Worm (Caenorhabditis elegans) whole organism, L1 larva: ENCODE results near the gene cyh-1.

ENCODE experiments used
- C16A3.4 ChIP-seq: fragments of 150-350 bp; optimal IDR thresholded peaks from 2 replicates; lab custom pipeline; 2014; ENCODE audit warnings: missing biosample characterization, missing genetic modification characterization
- Y116A8C.19 ChIP-seq: sonication (generic microtip); optimal IDR thresholded peaks from 2 replicates; lab custom pipeline; 2016; ENCODE audit warnings: missing compliant biosample characterization, missing genetic modification characterization, borderline replicate concordance
- aha-1 ChIP-seq: fragments of 150-350 bp; optimal IDR thresholded peaks from 2 replicates; lab custom pipeline; 2014; ENCODE audit warnings: missing biosample characterization, missing genetic modification characterization
- alr-1 ChIP-seq: fragments of 200-800 bp; sonication (Bioruptor generic); optimal IDR thresholded peaks from 2 replicates; lab custom pipeline; 2018; ENCODE audit warnings: borderline replicate concordance, mild to moderate bottlenecking, missing genetic modification characterization, missing compliant biosample characterization
- blmp-1 ChIP-seq: fragments of 150-350 bp; optimal IDR thresholded peaks from 2 replicates; lab custom pipeline; 2014; ENCODE audit warnings: missing biosample characterization, missing genetic modification characterization
- ceh-82 ChIP-seq, 3 experiments: fragments of 150-350 bp in 1 of 3; sonication (generic microtip) in 2 of 3; optimal IDR thresholded peaks; 2 replicates each; lab custom pipeline; 2014 to 2017; ENCODE audit warnings: missing biosample characterization in 3 of 3, missing genetic modification characterization in 3 of 3
- dpl-1 ChIP-seq, 3 experiments: fragments of 150-350 bp in 2 of 3; sonication (generic microtip) in 1 of 3; optimal IDR thresholded peaks; 2 replicates each; lab custom pipeline; 2014 to 2017; ENCODE audit warnings: missing biosample characterization in 3 of 3, missing genetic modification characterization in 3 of 3, missing genetic modification reagents in 3 of 3
- dsc-1 ChIP-seq: sonication (generic microtip); optimal IDR thresholded peaks from 2 replicates; lab custom pipeline; 2016; ENCODE audit warnings: mild to moderate bottlenecking, missing genetic modification characterization, missing compliant biosample characterization
- efl-1 ChIP-seq, 4 experiments: fragments of 150-350 bp; optimal IDR thresholded peaks in 3 of 4; peaks in 1 of 4; 1 replicate in 1 of 4; 2 replicates in 3 of 4; lab custom pipeline; 2014; ENCODE audit warnings: missing biosample characterization in 2 of 4, missing genetic modification characterization in 2 of 4, missing genetic modification reagents in 2 of 4
- efl-3 ChIP-seq: fragments of 200-800 bp; sonication (Bioruptor generic); optimal IDR thresholded peaks from 2 replicates; lab custom pipeline; 2018; ENCODE audit warnings: mild to moderate bottlenecking, missing genetic modification characterization, missing compliant biosample characterization
- egl-13 ChIP-seq: sonication (generic microtip); optimal IDR thresholded peaks from 2 replicates; lab custom pipeline; 2016; ENCODE audit warnings: missing genotype, missing genetic modification reagents, missing genetic modification characterization, missing compliant biosample characterization
- ets-5 ChIP-seq: fragments of 200-800 bp; sonication (Bioruptor generic); IDR thresholded peaks from 2 replicates; pipeline ENCODE4 v1.3.6; 2022; ENCODE audit warnings: missing genetic modification characterization, missing compliant biosample characterization
- fkh-10 ChIP-seq: sonication (generic microtip); optimal IDR thresholded peaks from 2 replicates; lab custom pipeline; 2017; ENCODE audit warnings: missing biosample characterization, missing genetic modification reagents, missing genetic modification characterization
- fkh-8 ChIP-seq: sonication (generic microtip); optimal IDR thresholded peaks from 2 replicates; lab custom pipeline; 2016; ENCODE audit warnings: mild to moderate bottlenecking, missing genetic modification characterization, missing compliant biosample characterization
- fos-1 ChIP-seq: fragments of 150-350 bp; optimal IDR thresholded peaks from 2 replicates; lab custom pipeline; 2014; ENCODE audit warnings: missing biosample characterization, missing genetic modification characterization
- grh-1 ChIP-seq: fragments of 200-800 bp; sonication (Bioruptor generic); IDR thresholded peaks from 2 replicates; pipeline ENCODE4 v1.3.6; 2022; ENCODE audit warnings: missing genetic modification reagents, missing genetic modification characterization, missing compliant biosample characterization
- hlh-17 ChIP-seq: fragments of 200-800 bp; sonication (Bioruptor generic); optimal IDR thresholded peaks from 2 replicates; lab custom pipeline; 2018; ENCODE audit warnings: missing genetic modification characterization, mild to moderate bottlenecking, missing compliant biosample characterization, moderate library complexity, borderline replicate concordance
- hpl-2 ChIP-seq: fragments of 150-350 bp; optimal IDR thresholded peaks from 2 replicates; lab custom pipeline; 2014; ENCODE audit warnings: missing biosample characterization, missing genetic modification reagents, missing genetic modification characterization
- irx-1 ChIP-seq: sonication (generic microtip); optimal IDR thresholded peaks from 2 replicates; lab custom pipeline; 2016; ENCODE audit warnings: missing genetic modification characterization, missing compliant biosample characterization
- isw-1 ChIP-seq: fragments of 200-800 bp; sonication (Bioruptor generic); IDR thresholded peaks from 2 replicates; pipeline ENCODE4 v1.3.6; 2022; ENCODE audit warnings: missing genetic modification characterization, missing compliant biosample characterization
- jun-1 ChIP-seq: fragments of 150-350 bp; optimal IDR thresholded peaks from 2 replicates; lab custom pipeline; 2014; ENCODE audit warnings: missing biosample characterization, missing genetic modification reagents, missing genetic modification characterization
- lin-15B ChIP-seq: fragments of 150-350 bp; sonication (generic microtip); optimal IDR thresholded peaks from 3 replicates; lab custom pipeline; 2014; ENCODE audit warnings: missing biosample characterization, missing genetic modification characterization
- lin-35 ChIP-seq, 2 experiments: fragments of 150-350 bp; optimal IDR thresholded peaks; 2 replicates each; lab custom pipeline; 2014; ENCODE audit warnings: missing biosample characterization in 2 of 2, missing genetic modification characterization in 2 of 2, missing genetic modification reagents in 2 of 2
- lin-39 ChIP-seq: fragments of 150-350 bp; optimal IDR thresholded peaks from 2 replicates; lab custom pipeline; 2014; ENCODE audit warnings: missing biosample characterization, missing genetic modification reagents, missing genetic modification characterization
- lsy-2 ChIP-seq, 2 experiments: fragments of 150-350 bp; optimal IDR thresholded peaks; 2 replicates each; lab custom pipeline; 2014; ENCODE audit warnings: missing biosample characterization in 2 of 2, missing genetic modification characterization in 2 of 2
- mab-9 ChIP-seq: fragments of 200-800 bp; sonication (Bioruptor generic); IDR thresholded peaks from 2 replicates; pipeline ENCODE4 v1.3.6; 2022; ENCODE audit warnings: missing genetic modification reagents, missing genetic modification characterization, missing compliant biosample characterization
- mef-2 ChIP-seq: fragments of 150-350 bp; optimal IDR thresholded peaks from 2 replicates; lab custom pipeline; 2014; ENCODE audit warnings: missing biosample characterization, missing genetic modification characterization
- mep-1 ChIP-seq: fragments of 150-350 bp; optimal IDR thresholded peaks from 2 replicates; lab custom pipeline; 2014; ENCODE audit warnings: missing biosample characterization, missing genetic modification characterization
- nhr-11 ChIP-seq: fragments of 150-350 bp; optimal IDR thresholded peaks from 2 replicates; lab custom pipeline; 2014; ENCODE audit warnings: missing biosample characterization, missing genetic modification characterization
- nhr-12 ChIP-seq: sonication (generic microtip); optimal IDR thresholded peaks from 2 replicates; lab custom pipeline; 2017; ENCODE audit warnings: missing biosample characterization, missing genetic modification characterization
- nhr-19 ChIP-seq: fragments of 200-800 bp; sonication (Bioruptor generic); conservative IDR thresholded peaks from 2 replicates; pipeline ENCODE4 v1.3.6; 2022; ENCODE audit warnings: missing genetic modification characterization, missing compliant biosample characterization
- nhr-20 ChIP-seq: sonication (generic microtip); optimal IDR thresholded peaks from 2 replicates; lab custom pipeline; 2016; ENCODE audit warnings: mild to moderate bottlenecking, missing genetic modification characterization, missing compliant biosample characterization
- nhr-237 ChIP-seq: fragments of 150-350 bp; optimal IDR thresholded peaks from 2 replicates; lab custom pipeline; 2014; ENCODE audit warnings: missing biosample characterization, missing genetic modification characterization
- nhr-28 ChIP-seq: fragments of 150-350 bp; optimal IDR thresholded peaks from 2 replicates; lab custom pipeline; 2014; ENCODE audit warnings: missing biosample characterization, missing genetic modification characterization
- nhr-47 ChIP-seq: sonication (generic microtip); optimal IDR thresholded peaks from 2 replicates; lab custom pipeline; 2016; ENCODE audit warnings: mild to moderate bottlenecking, missing genetic modification characterization, moderate library complexity, missing compliant biosample characterization
- nhr-71 ChIP-seq: sonication (generic microtip); optimal IDR thresholded peaks from 2 replicates; lab custom pipeline; 2016; ENCODE audit warnings: mild to moderate bottlenecking, missing genetic modification characterization, moderate library complexity, missing compliant biosample characterization
- nhr-76 ChIP-seq: sonication (generic microtip); optimal IDR thresholded peaks from 2 replicates; lab custom pipeline; 2017; ENCODE audit warnings: missing biosample characterization, missing genetic modification characterization
- nhr-84 ChIP-seq: sonication (generic microtip); optimal IDR thresholded peaks from 2 replicates; lab custom pipeline; 2017; ENCODE audit warnings: missing biosample characterization, missing genetic modification characterization
- pag-3 ChIP-seq: sonication (generic microtip); optimal IDR thresholded peaks from 2 replicates; lab custom pipeline; 2017; ENCODE audit warnings: missing genetic modification characterization, mild to moderate bottlenecking, missing compliant biosample characterization, antibody characterized with exemption, borderline replicate concordance; ENCODE audit not compliant: insufficient read depth
- rnt-1 ChIP-seq: sonication (generic microtip); optimal IDR thresholded peaks from 2 replicates; lab custom pipeline; 2016; ENCODE audit warnings: mild to moderate bottlenecking, missing genetic modification characterization, moderate library complexity, missing compliant biosample characterization
- skn-1 ChIP-seq: fragments of 150-350 bp; optimal IDR thresholded peaks from 2 replicates; lab custom pipeline; 2014; ENCODE audit warnings: missing biosample characterization, missing genetic modification characterization
- sox-4 ChIP-seq: sonication (generic microtip); optimal IDR thresholded peaks from 2 replicates; lab custom pipeline; 2016; ENCODE audit warnings: missing genetic modification characterization, missing compliant biosample characterization
- sptf-1 ChIP-seq: fragments of 150-350 bp; optimal IDR thresholded peaks from 2 replicates; lab custom pipeline; 2014; ENCODE audit warnings: missing biosample characterization, missing genetic modification characterization
- swsn-7 ChIP-seq: sonication (generic microtip); optimal IDR thresholded peaks from 2 replicates; lab custom pipeline; 2016; ENCODE audit warnings: missing genetic modification characterization, missing compliant biosample characterization
- tbx-2 ChIP-seq: sonication (generic microtip); optimal IDR thresholded peaks from 2 replicates; lab custom pipeline; 2016; ENCODE audit warnings: missing genetic modification characterization, missing compliant biosample characterization
- unc-30 ChIP-seq: sonication (generic microtip); optimal IDR thresholded peaks from 2 replicates; lab custom pipeline; 2017; ENCODE audit warnings: missing biosample characterization, missing genetic modification characterization
- unc-86 ChIP-seq: sonication (generic microtip); optimal IDR thresholded peaks from 2 replicates; lab custom pipeline; 2016; ENCODE audit warnings: missing genetic modification characterization, missing compliant biosample characterization
- xbp-1 ChIP-seq: sonication (generic microtip); optimal IDR thresholded peaks from 2 replicates; lab custom pipeline; 2016; ENCODE audit warnings: missing genetic modification characterization, missing compliant biosample characterization
- zip-4 ChIP-seq: fragments of 200-800 bp; sonication (Bioruptor generic); optimal IDR thresholded peaks from 2 replicates; lab custom pipeline; 2018; ENCODE audit warnings: mild to moderate bottlenecking, missing genetic modification characterization, moderate library complexity, missing compliant biosample characterization

Gene cyh-1

ce11 chrII:3547282-3547681, 42.5 kb downstream of the cyh-1 start (continued):
- TF ChIP-seq pag-3 (tag; lab: Kevin White, UChicago) (no peak), rnt-1 (tag; lab: Kevin White, UChicago) (no peak), nhr-28 (tag; lab: Kevin White, UChicago) (no peak), dsc-1 (tag; lab: Kevin White, UChicago) (no peak), mef-2 (no peak), nhr-11 (no peak), ets-5 (GFP tag; lab: Robert Waterston, UW) (no peak), dpl-1 (GFP tag; optimal IDR thresholded peaks at IDR 0.05; lab: Kevin White, UChicago) (peak in 1 of 3 experiments; percentile 15), blmp-1 (tag; lab: Kevin White, UChicago) (no peak), fkh-8 (tag; lab: Kevin White, UChicago) (peak; percentile 30), nhr-12 (tag; lab: Kevin White, UChicago) (no peak), fos-1 (no peak), nhr-47 (tag; lab: Kevin White, UChicago) (peak; percentile 42), lsy-2 (tag; optimal IDR thresholded peaks at IDR 0.05; lab: Kevin White, UChicago) (peak; percentile 36 to 47), mep-1 (tag; lab: Kevin White, UChicago) (peak; percentile 21), nhr-237 (tag; lab: Kevin White, UChicago) (no peak), sptf-1 (tag; lab: Kevin White, UChicago) (no peak), hlh-17 (GFP tag; lab: Kevin White, UChicago) (no peak), unc-30 (tag; lab: Kevin White, UChicago) (no peak), irx-1 (tag; lab: Kevin White, UChicago) (no peak), nhr-71 (tag; lab: Kevin White, UChicago) (no peak), swsn-7 (tag; lab: Kevin White, UChicago) (no peak), hpl-2 (GFP tag; lab: Kevin White, UChicago) (no peak), lin-15B (no peak), nhr-19 (no peak), xbp-1 (tag; lab: Kevin White, UChicago) (no peak), lin-39 (tag; lab: Kevin White, UChicago) (no peak), alr-1 (no peak), grh-1 (no peak), lin-35 (GFP tag; optimal IDR thresholded peaks at IDR 0.05; lab: Kevin White, UChicago) (peak in 1 of 2 experiments; percentile 21)
- TF ChIP-seq, all 84 proteins: peak for 12

- TF ChIP-seq nhr-84 (no peak), C16A3.4 (tag; lab: Kevin White, UChicago) (no peak), mab-9 (no peak), efl-3 (GFP tag; lab: Kevin White, UChicago) (no peak), grh-1 (no peak), jun-1 (tag; lab: Kevin White, UChicago) (no peak), fkh-10 (no peak), ceh-82 (tag; optimal IDR thresholded peaks at IDR 0.05; lab: Kevin White, UChicago) (no peak), isw-1 (GFP tag; lab: Robert Waterston, UW) (no peak), nhr-11 (no peak), skn-1 (tag; lab: Kevin White, UChicago) (no peak), nhr-76 (no peak)
- TF ChIP-seq, all 84 proteins: peak for 0
These were observed 45.5 kb downstream of the cyh-1 start, which contains the start of gene W10G11.19 for ce11 chrII:3550352-3550751. TSS of gene W10G11.19 (plus strand) at chrII:3550652.

ce11 chrII:3553453-3553852, 48.6 kb downstream of the cyh-1 start, which contains the start of gene dnc-3:
TSS of gene dnc-3 (plus strand) at chrII:3553724.
- TF ChIP-seq sox-4 (tag; lab: Kevin White, UChicago): peak; percentile 67
- TF ChIP-seq irx-1 (tag; lab: Kevin White, UChicago): peak; percentile 81
- peak; percentile 82 for TF ChIP-seq tbx-2
- TF ChIP-seq nhr-71 (tag; lab: Kevin White, UChicago): peak; percentile 86
- no peak for TF ChIP-seq nhr-11
- TF ChIP-seq efl-1 (optimal IDR thresholded peaks at IDR 0.05; lab: Kevin White, UChicago): peak; percentile 44 to 70
- peak; percentile 52 to 96 for TF ChIP-seq efl-1 (GFP tag; optimal IDR thresholded peaks at IDR 0.05 in 1 of 2; lab: Kevin White, UChicago)
- peak; percentile 73 for TF ChIP-seq egl-13 (tag; lab: Kevin White, UChicago)
- TF ChIP-seq nhr-19: peak; percentile 61
- TF ChIP-seq Y116A8C.19 (tag; lab: Kevin White, UChicago): no peak
- TF ChIP-seq nhr-28 (tag; lab: Kevin White, UChicago): no peak
- TF ChIP-seq jun-1 (tag; lab: Kevin White, UChicago): peak; percentile 30
- TF ChIP-seq nhr-20: peak; percentile 80
- TF ChIP-seq swsn-7 (tag; lab: Kevin White, UChicago): peak; percentile 81
- peak in 1 of 3 experiments; percentile 9 for TF ChIP-seq ceh-82 (tag; optimal IDR thresholded peaks at IDR 0.05; lab: Kevin White, UChicago)
- TF ChIP-seq mep-1 (tag; lab: Kevin White, UChicago): peak; percentile 53
- TF ChIP-seq unc-30 (tag; lab: Kevin White, UChicago): no peak
- no peak for TF ChIP-seq aha-1 (tag; lab: Kevin White, UChicago)
- TF ChIP-seq nhr-47 (tag; lab: Kevin White, UChicago): peak; percentile 87
- peak; percentile 69 for TF ChIP-seq zip-4 (GFP tag; lab: Kevin White, UChicago)
- TF ChIP-seq efl-3 (GFP tag; lab: Kevin White, UChicago): peak; percentile 19
- peak; percentile 56 for TF ChIP-seq unc-86 (tag; lab: Kevin White, UChicago)
- TF ChIP-seq ets-5 (GFP tag; lab: Robert Waterston, UW): no peak
